Worm (Caenorhabditis elegans): ENCODE results near the gene F10E7.2.

DNA sequence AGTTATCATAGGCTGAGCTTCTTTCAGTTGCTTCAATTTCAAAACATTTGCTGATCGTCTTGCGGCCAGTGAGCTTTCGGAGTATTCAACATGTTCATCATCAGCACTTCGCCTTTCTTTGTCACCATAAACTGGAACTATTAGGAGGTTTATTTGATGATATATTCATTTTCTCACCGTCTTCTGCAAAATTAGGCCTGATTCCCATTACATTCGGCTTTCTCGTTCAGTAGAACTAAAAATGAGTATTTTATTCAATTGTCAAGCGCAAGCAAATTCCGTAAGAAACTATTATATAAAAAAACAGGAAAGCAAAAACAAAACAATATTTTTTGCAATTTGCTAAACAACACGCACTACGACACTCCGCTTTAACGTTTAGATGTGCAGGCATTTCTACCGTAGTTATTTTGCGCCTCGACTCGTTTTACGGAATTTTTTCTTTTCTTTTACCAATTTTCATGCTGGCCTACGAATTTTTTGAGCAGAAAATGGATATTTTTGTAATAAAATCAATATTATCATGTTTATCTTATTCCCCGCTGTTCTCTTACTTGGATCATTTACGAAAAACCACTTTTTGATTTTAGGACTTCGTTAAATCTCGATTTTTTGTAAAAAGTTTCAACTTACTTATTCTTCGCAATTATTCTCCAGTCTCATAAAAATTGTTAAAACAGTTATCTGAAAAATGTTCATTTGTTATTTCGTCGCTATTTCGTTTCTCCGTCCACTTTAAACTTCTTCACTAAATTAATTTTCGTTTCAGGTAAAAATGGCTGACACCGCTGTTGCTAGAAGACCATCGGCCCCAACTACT is 17.0 kb upstream of the F10E7.2 start, which contains the start of the genes farl-11 and rpl-33:
- TF ChIP-seq tbx-37 (GFP tag; conservative IDR thresholded peaks at IDR 0.05) (no peak), tbx-11 (GFP tag; IDR thresholded peaks at IDR 0.05) (no peak)

Data from whole organism, early embryonic.